Fruit fly (Drosophila melanogaster): ENCODE results near the gene COX5A.

COX5A gene

DNA sequence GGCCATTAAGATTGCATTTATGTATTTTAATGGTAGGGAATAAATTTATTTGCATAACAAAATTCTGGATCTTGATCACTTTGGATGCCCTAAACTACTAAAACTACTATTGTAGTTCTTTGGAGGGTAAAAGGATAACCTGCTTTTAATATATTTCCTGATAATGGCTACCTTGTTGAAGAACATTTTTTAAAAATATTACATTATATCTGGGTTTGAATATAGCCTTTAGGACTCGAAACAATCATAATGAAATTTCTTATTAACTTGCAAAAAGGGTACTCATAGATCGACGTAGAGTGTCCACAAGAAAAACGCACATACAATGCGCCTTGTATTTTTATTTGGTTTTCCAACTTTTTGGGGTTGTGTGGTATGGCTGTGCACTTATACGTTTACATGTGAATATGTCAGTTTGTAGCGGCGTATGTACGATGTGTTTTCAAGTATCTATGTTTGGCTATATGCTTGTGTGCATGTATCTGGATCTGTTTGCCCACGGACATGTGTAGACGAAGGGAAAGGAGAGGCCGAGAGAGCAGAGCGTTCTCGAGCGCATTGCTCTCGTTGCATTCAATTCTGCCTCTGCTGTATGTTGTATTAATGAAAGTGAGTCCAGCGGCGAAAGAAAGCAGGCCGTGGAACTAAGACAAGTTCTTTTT lies 39.7 kb upstream of the COX5A start (continued):
- TF ChIP-seq Neu2 (GFP tag; optimal IDR thresholded peaks at IDR 0.05; ENCODE audit: borderline replicate concordance): no peak
- peak; percentile 71 for TF ChIP-seq CG17359 (tag; optimal IDR thresholded peaks at IDR 0.05)
- TF ChIP-seq CG7372 (GFP tag; IDR thresholded peaks at IDR 0.05): peak; percentile 43; the same call in 1 of the 2 replicates
- peak; percentile 43; the same call in 1 of the 3 replicates for TF ChIP-seq dysf (GFP tag; IDR thresholded peaks at IDR 0.05)

DNA sequence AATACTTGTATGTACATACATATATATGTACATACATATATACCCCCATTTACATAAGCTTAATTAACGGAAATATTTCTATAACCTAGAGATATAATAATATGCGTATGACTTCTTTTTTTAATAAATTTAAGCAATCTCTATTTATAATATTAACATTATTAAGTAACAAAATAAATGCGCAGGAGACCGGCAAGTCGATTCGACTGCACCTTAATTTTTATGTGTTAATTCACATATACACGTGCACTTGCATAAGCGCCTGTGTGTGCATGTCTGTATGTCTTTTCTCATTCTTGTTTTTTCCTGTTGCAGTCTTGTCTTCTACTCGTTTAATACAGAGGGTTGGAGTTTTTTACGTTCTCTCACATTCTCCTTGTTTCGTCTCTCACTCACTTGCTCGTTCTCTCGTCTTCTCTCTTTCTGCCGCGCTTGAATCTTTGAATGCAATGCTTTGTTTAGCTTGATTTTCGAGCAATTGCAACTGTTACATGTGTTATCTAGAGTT lies 38.9 kb upstream of the COX5A start:
- TF ChIP-seq ase (GFP tag; IDR thresholded peaks at IDR 0.05) (peak; percentile 85; the same call in 2 of the 3 replicates), CG15696 (tag; optimal IDR thresholded peaks at IDR 0.05) (peak; percentile 96), zen (tag; optimal IDR thresholded peaks at IDR 0.05) (peak; percentile 97), CG15601 (tag; optimal IDR thresholded peaks at IDR 0.05) (peak; percentile 97), CG18764 (GFP tag; optimal IDR thresholded peaks at IDR 0.05) (peak; percentile 88), CG6791 (GFP tag; IDR thresholded peaks at IDR 0.05; ENCODE audit: partially characterized antibody) (no peak), CG1603 (tag; optimal IDR thresholded peaks at IDR 0.05) (peak; percentile 65), grn (GFP tag; optimal IDR thresholded peaks at IDR 0.05) (peak; percentile 38), HLH3B (GFP tag; IDR thresholded peaks at IDR 0.05) (peak; percentile 91), peb (GFP tag; IDR thresholded peaks at IDR 0.05) (peak; percentile 83), TFAM (GFP tag; optimal IDR thresholded peaks at IDR 0.05) (peak; percentile 86), Dip3 (GFP tag; optimal IDR thresholded peaks at IDR 0.05) (no peak), inv (GFP tag; IDR thresholded peaks at IDR 0.05; ENCODE audit: partially characterized antibody) (no peak), CG16779 (GFP tag; IDR thresholded peaks at IDR 0.05) (no peak), Elba2 (GFP tag; optimal IDR thresholded peaks at IDR 0.05) (peak; percentile 66), CG10462 (GFP tag; optimal IDR thresholded peaks at IDR 0.05) (peak; percentile 87), CG8359 (GFP tag; optimal IDR thresholded peaks at IDR 0.05; ENCODE audit: borderline replicate concordance) (peak; percentile 92), gce (GFP tag; IDR thresholded peaks at IDR 0.05) (peak; percentile 60; the same call in 2 of the 3 replicates), CG12236 (GFP tag; optimal IDR thresholded peaks at IDR 0.05) (peak; percentile 3), klu (GFP tag; IDR thresholded peaks at IDR 0.05) (peak; percentile 59; the same call in 1 of the 2 replicates), unpg (GFP tag; optimal IDR thresholded peaks at IDR 0.05) (peak; percentile 95), CG9727 (GFP tag; optimal IDR thresholded peaks at IDR 0.05) (peak; percentile 98), HLH54F (GFP tag; optimal IDR thresholded peaks at IDR 0.05) (no peak), ERR (GFP tag; optimal IDR thresholded peaks at IDR 0.05) (no peak), CG12659 (GFP tag; optimal IDR thresholded peaks at IDR 0.05) (peak; percentile 85), CG4617 (GFP tag; optimal IDR thresholded peaks at IDR 0.05; ENCODE audit: borderline replicate concordance) (peak; percentile 78), Spps (tag; optimal IDR thresholded peaks at IDR 0.05) (peak; percentile 95), Atf6 (GFP tag; IDR thresholded peaks at IDR 0.05) (peak; percentile 57; the same call in 1 of the 2 replicates), crc (GFP tag; optimal IDR thresholded peaks at IDR 0.05) (no peak), ftz-f1 (GFP tag; optimal IDR thresholded peaks at IDR 0.05) (no peak), CG4424 (GFP tag; optimal IDR thresholded peaks at IDR 0.05) (peak; percentile 96), CG7372 (GFP tag; IDR thresholded peaks at IDR 0.05) (peak; percentile 51; the same call in 1 of the 2 replicates), CG12219 (GFP tag; optimal IDR thresholded peaks at IDR 0.05) (peak; percentile 81), hth (optimal IDR thresholded peaks at IDR 0.05) (no peak), Gug (GFP tag; IDR thresholded peaks at IDR 0.05) (peak; percentile 87), hbn (GFP tag; IDR thresholded peaks at IDR 0.05; ENCODE audit: partially characterized antibody) (no peak), br (optimal IDR thresholded peaks at IDR 0.05) (no peak), CG9876 (GFP tag; optimal IDR thresholded peaks at IDR 0.05) (no peak), CG31388 (GFP tag; optimal IDR thresholded peaks at IDR 0.05) (peak; percentile 49), fru (optimal IDR thresholded peaks at IDR 0.05) (no peak), Scr (GFP tag; IDR thresholded peaks at IDR 0.05; ENCODE audit: partially characterized antibody) (no peak), CG10979 (tag; optimal IDR thresholded peaks at IDR 0.05) (peak; percentile 99), ato (GFP tag; IDR thresholded peaks at IDR 0.05; ENCODE audit: partially characterized antibody) (no peak), CG2875 (GFP tag; optimal IDR thresholded peaks at IDR 0.05) (peak; percentile 95), CG5245 (GFP tag; optimal IDR thresholded peaks at IDR 0.05) (peak; percentile 94)

All from whole organism, embryonic.